Worm (Caenorhabditis elegans): ENCODE measurements around the gene pph-1.

Gene pph-1

DNA sequence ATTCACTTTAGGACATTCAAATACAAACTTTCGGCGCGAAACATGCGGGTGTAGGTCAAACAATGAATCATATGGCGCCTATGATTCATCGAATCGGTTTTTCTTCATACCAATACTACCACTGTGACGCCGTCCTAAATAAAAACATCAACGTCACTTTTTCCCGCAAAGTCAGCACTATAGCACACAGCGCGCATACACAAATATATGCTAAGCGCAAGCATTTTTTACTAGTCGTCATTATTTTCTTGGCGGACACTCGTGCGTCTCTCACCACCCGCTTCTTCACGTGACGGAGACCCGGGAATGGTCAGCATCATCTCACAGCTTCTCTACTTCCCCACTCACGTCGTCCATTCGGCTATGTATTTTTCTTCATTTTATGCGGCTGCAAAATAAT is 20.8 kb downstream of the pph-1 start:
- TF ChIP-seq efl-1 (optimal IDR thresholded peaks at IDR 0.05): no peak
- no peak for TF ChIP-seq efl-1 (GFP tag; optimal IDR thresholded peaks at IDR 0.05 in 1 of 2)
- peak; percentile 38 for TF ChIP-seq pax-3 (tag; optimal IDR thresholded peaks at IDR 0.05)
- TF ChIP-seq ceh-82 (tag; optimal IDR thresholded peaks at IDR 0.05): no peak
- TF ChIP-seq ces-1 (GFP tag; optimal IDR thresholded peaks at IDR 0.05): no peak
- no peak for TF ChIP-seq nhr-28 (tag; optimal IDR thresholded peaks at IDR 0.05)
- TF ChIP-seq ztf-4 (tag; optimal IDR thresholded peaks at IDR 0.05): no peak
- no peak for TF ChIP-seq lin-39 (tag; optimal IDR thresholded peaks at IDR 0.05)
- no peak for TF ChIP-seq snu-23 (GFP tag; optimal IDR thresholded peaks at IDR 0.05)
- no peak for TF ChIP-seq ama-1 (optimal IDR thresholded peaks at IDR 0.05)
- TF ChIP-seq nhr-77 (tag; optimal IDR thresholded peaks at IDR 0.05): peak; percentile 23
- no peak for TF ChIP-seq hlh-17 (GFP tag; optimal IDR thresholded peaks at IDR 0.05; ENCODE audit: borderline replicate concordance)
- TF ChIP-seq mdl-1 (tag; optimal IDR thresholded peaks at IDR 0.05): peak in 1 of 2 experiments; percentile 58
- no peak for TF ChIP-seq sup-37 (GFP tag; optimal IDR thresholded peaks at IDR 0.05)
- TF ChIP-seq nhr-84 (tag; optimal IDR thresholded peaks at IDR 0.05): no peak
- no peak for TF ChIP-seq unc-130 (tag; optimal IDR thresholded peaks at IDR 0.05)
- no peak for TF ChIP-seq lir-3 (tag; optimal IDR thresholded peaks at IDR 0.05; ENCODE audit: poor library complexity)
- TF ChIP-seq nhr-20 (tag; optimal IDR thresholded peaks at IDR 0.05): no peak
- no peak for TF ChIP-seq nhr-237 (tag; optimal IDR thresholded peaks at IDR 0.05)
- no peak for TF ChIP-seq swsn-7 (tag; optimal IDR thresholded peaks at IDR 0.05)
- TF ChIP-seq nhr-85 (tag): peak; percentile 53
- no peak for TF ChIP-seq dpl-1 (GFP tag; optimal IDR thresholded peaks at IDR 0.05)
- TF ChIP-seq lin-35 (GFP tag; optimal IDR thresholded peaks at IDR 0.05): peak; percentile 1 to 11
- TF ChIP-seq elt-2 (tag; optimal IDR thresholded peaks at IDR 0.05): no peak
- no peak for TF ChIP-seq nhr-11 (tag; optimal IDR thresholded peaks at IDR 0.05)
- TF ChIP-seq sptf-1 (tag; optimal IDR thresholded peaks at IDR 0.05): no peak
- no peak for TF ChIP-seq C16A3.4 (tag; optimal IDR thresholded peaks at IDR 0.05)
- TF ChIP-seq nhr-47 (tag; optimal IDR thresholded peaks at IDR 0.05): peak; percentile 40
- TF ChIP-seq nhr-12 (tag; optimal IDR thresholded peaks at IDR 0.05): no peak
- TF ChIP-seq unc-30 (tag; optimal IDR thresholded peaks at IDR 0.05): no peak
- no peak for TF ChIP-seq efl-3 (GFP tag; optimal IDR thresholded peaks at IDR 0.05)
- no peak for TF ChIP-seq vab-15 (tag; optimal IDR thresholded peaks at IDR 0.05)
- no peak for TF ChIP-seq mab-9 (GFP tag; IDR thresholded peaks at IDR 0.05)
- no peak for TF ChIP-seq grh-1 (GFP tag; IDR thresholded peaks at IDR 0.05)
- no peak for TF ChIP-seq snpc-4 (tag; optimal IDR thresholded peaks at IDR 0.05)
- TF ChIP-seq ceh-90 (tag; optimal IDR thresholded peaks at IDR 0.05): no peak
- no peak for TF ChIP-seq C04F5.9 (tag; optimal IDR thresholded peaks at IDR 0.05)
- TF ChIP-seq Y116A8C.19 (tag; optimal IDR thresholded peaks at IDR 0.05; ENCODE audit: borderline replicate concordance): no peak
- no peak for TF ChIP-seq fkh-4 (tag; optimal IDR thresholded peaks at IDR 0.05; ENCODE audit: borderline replicate concordance)
- no peak for TF ChIP-seq nhr-90 (tag; optimal IDR thresholded peaks at IDR 0.05; ENCODE audit: poor library complexity)
- no peak for TF ChIP-seq aly-2 (tag; optimal IDR thresholded peaks at IDR 0.05)
- TF ChIP-seq lin-15B (tag; optimal IDR thresholded peaks at IDR 0.05): no peak
- TF ChIP-seq unc-98 (GFP tag; IDR thresholded peaks at IDR 0.05): no peak
- no peak for TF ChIP-seq lin-13 (GFP tag; optimal IDR thresholded peaks at IDR 0.05)
- TF ChIP-seq isw-1 (GFP tag; IDR thresholded peaks at IDR 0.05): no peak
- TF ChIP-seq unc-86 (tag; optimal IDR thresholded peaks at IDR 0.05): peak; percentile 25
- no peak for TF ChIP-seq fos-1 (tag; optimal IDR thresholded peaks at IDR 0.05)
- TF ChIP-seq mef-2 (tag; optimal IDR thresholded peaks at IDR 0.05): no peak
- no peak for TF ChIP-seq C34B4.2 (tag; optimal IDR thresholded peaks at IDR 0.05)
- TF ChIP-seq alr-1 (tag; optimal IDR thresholded peaks at IDR 0.05; ENCODE audit: borderline replicate concordance): no peak
- no peak for TF ChIP-seq tbx-2 (tag; optimal IDR thresholded peaks at IDR 0.05)
- TF ChIP-seq egl-27 (tag; optimal IDR thresholded peaks at IDR 0.05): no peak
- TF ChIP-seq aha-1 (tag; optimal IDR thresholded peaks at IDR 0.05): no peak
- TF ChIP-seq lin-14 (GFP tag; optimal IDR thresholded peaks at IDR 0.05): peak; percentile 65
- no peak for TF ChIP-seq ztf-11 (tag; optimal IDR thresholded peaks at IDR 0.05)

Measured in whole organism, L1 larva.